Comparison of ENCODE assay signal across 2 worm cellular contexts in the genomic region with DNA sequence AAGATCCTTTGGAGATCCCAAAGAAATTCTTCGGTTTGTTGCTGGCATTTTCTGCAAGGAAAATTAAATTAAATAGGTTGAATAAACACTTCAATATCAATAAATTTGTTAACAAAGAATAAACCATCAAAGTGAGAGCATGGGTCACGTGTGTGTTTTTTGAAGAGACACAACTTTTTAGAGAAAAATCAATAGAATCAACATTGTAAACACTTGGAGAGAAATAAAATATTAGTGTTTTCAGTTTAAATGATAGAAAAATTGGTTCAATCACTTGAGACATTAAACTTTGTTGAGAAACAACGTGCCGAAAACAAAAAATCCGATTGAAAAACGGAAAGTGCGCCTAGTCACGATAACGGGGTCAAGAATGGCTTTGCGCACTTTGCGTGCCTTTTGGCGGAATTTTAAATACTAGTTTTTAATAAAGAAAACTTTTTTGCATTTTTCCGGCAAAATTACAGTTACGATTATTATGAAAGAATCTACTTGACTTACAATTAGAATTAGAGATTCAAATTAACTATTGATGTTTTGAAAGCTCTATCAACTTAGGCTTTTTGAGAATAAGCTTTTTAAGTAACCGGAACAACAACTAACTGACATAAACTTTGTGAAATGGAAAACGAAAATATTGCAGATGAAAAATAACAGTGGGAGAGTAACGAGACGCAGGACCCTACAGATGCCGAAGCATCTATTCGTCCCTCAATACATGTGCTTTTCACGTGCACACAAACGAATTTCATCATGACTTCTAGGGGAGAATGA.
TF ChIP-seq lines count a peak whose summit lies in the region.

A gene (minus strand): TSS at position 51 of the 771 bp plus-strand sequence.

TF ChIP-seq in whole organism, L1 larva, 84 proteins besides CTCF, POLR2A, EP300 and RAD21 (continued from another document):
- TF ChIP-seq fkh-8 (tag; optimal IDR thresholded peaks at IDR 0.05; lab: Kevin White, UChicago), result peak; percentile 67
- TF ChIP-seq fkh-4 (tag; optimal IDR thresholded peaks at IDR 0.05; lab: Kevin White, UChicago; ENCODE audit: borderline replicate concordance), result peak; percentile 29
- TF ChIP-seq hpl-2 (GFP tag; optimal IDR thresholded peaks at IDR 0.05; lab: Kevin White, UChicago), result no peak
- TF ChIP-seq nhr-12 (tag; optimal IDR thresholded peaks at IDR 0.05; lab: Kevin White, UChicago), result no peak
- peak; percentile 36 for TF ChIP-seq lin-15B (tag; optimal IDR thresholded peaks at IDR 0.05; lab: Kevin White, UChicago)
- TF ChIP-seq nhr-85 (tag; lab: Kevin White, UChicago), result peak; percentile 95
- no peak for TF ChIP-seq hlh-4 (tag; optimal IDR thresholded peaks at IDR 0.05; lab: Kevin White, UChicago)
- peak; percentile 80 for TF ChIP-seq snu-23 (GFP tag; optimal IDR thresholded peaks at IDR 0.05; lab: Kevin White, UChicago)
- TF ChIP-seq unc-98 (GFP tag; IDR thresholded peaks at IDR 0.05; lab: Robert Waterston, UW), result no peak
- TF ChIP-seq blmp-1 (tag; optimal IDR thresholded peaks at IDR 0.05; lab: Kevin White, UChicago), result peak; percentile 70
- TF ChIP-seq lsy-2 (tag; optimal IDR thresholded peaks at IDR 0.05; lab: Kevin White, UChicago), result peak; percentile 80
- no peak for TF ChIP-seq Y116A8C.19 (tag; optimal IDR thresholded peaks at IDR 0.05; lab: Kevin White, UChicago; ENCODE audit: borderline replicate concordance)
- TF ChIP-seq egl-27 (tag; optimal IDR thresholded peaks at IDR 0.05; lab: Kevin White, UChicago), result no peak
- peak; percentile 82 for TF ChIP-seq nhr-20 (tag; optimal IDR thresholded peaks at IDR 0.05; lab: Kevin White, UChicago)
- peak; percentile 65 to 75 (median 70) for TF ChIP-seq ceh-82 (tag; optimal IDR thresholded peaks at IDR 0.05; lab: Kevin White, UChicago)
- TF ChIP-seq irx-1 (tag; optimal IDR thresholded peaks at IDR 0.05; lab: Kevin White, UChicago), result peak; percentile 79
- no peak for TF ChIP-seq ets-5 (GFP tag; IDR thresholded peaks at IDR 0.05; lab: Robert Waterston, UW)
- TF ChIP-seq sox-4 (tag; optimal IDR thresholded peaks at IDR 0.05; lab: Kevin White, UChicago), result peak; percentile 59
- peak; percentile 59 for TF ChIP-seq ztf-4 (tag; optimal IDR thresholded peaks at IDR 0.05; lab: Kevin White, UChicago)
- TF ChIP-seq lin-14 (GFP tag; optimal IDR thresholded peaks at IDR 0.05; lab: Kevin White, UChicago), result peak; percentile 81
- peak; percentile 68 for TF ChIP-seq unc-130 (tag; optimal IDR thresholded peaks at IDR 0.05; lab: Kevin White, UChicago)
- no peak for TF ChIP-seq C34B4.2 (tag; optimal IDR thresholded peaks at IDR 0.05; lab: Kevin White, UChicago)
- TF ChIP-seq sup-37 (GFP tag; optimal IDR thresholded peaks at IDR 0.05; lab: Kevin White, UChicago), result peak; percentile 33
- TF ChIP-seq unc-30 (tag; optimal IDR thresholded peaks at IDR 0.05; lab: Kevin White, UChicago), result no peak
- TF ChIP-seq lir-3 (tag; optimal IDR thresholded peaks at IDR 0.05; lab: Kevin White, UChicago; ENCODE audit: poor library complexity), result peak; percentile 24
- no peak for TF ChIP-seq hlh-17 (GFP tag; optimal IDR thresholded peaks at IDR 0.05; lab: Kevin White, UChicago; ENCODE audit: borderline replicate concordance)
- TF ChIP-seq pqm-1 (tag; optimal IDR thresholded peaks at IDR 0.05; lab: Kevin White, UChicago), result no peak
- peak; percentile 18 for TF ChIP-seq ceh-90 (tag; optimal IDR thresholded peaks at IDR 0.05; lab: Kevin White, UChicago)
- no peak for TF ChIP-seq zag-1 (tag; optimal IDR thresholded peaks at IDR 0.05; lab: Kevin White, UChicago)
- peak; percentile 12 for TF ChIP-seq F16B12.6 (tag; optimal IDR thresholded peaks at IDR 0.05; lab: Kevin White, UChicago)
- no peak for TF ChIP-seq aly-2 (tag; optimal IDR thresholded peaks at IDR 0.05; lab: Kevin White, UChicago)
TF ChIP-seq in whole organism, L1 larva: peak in this region for 56.

TF ChIP-seq in whole organism, young adult, 124 proteins besides CTCF, POLR2A, EP300 and RAD21 (continued from another document):
- TF ChIP-seq rec-8 (tag; optimal IDR thresholded peaks at IDR 0.05; lab: Kevin White, UChicago) (no peak), F23B12.7 (tag; optimal IDR thresholded peaks at IDR 0.05; lab: Kevin White, UChicago; ENCODE audit: insufficient read depth) (peak; percentile 18), hmg-1.2 (GFP tag; IDR thresholded peaks at IDR 0.05; lab: Robert Waterston, UW) (peak; percentile 20; the same call in 1 of the 2 replicates), F55B11.4 (tag; optimal IDR thresholded peaks at IDR 0.05; lab: Kevin White, UChicago; ENCODE audit: borderline replicate concordance, insufficient read depth) (no peak), atf-7 (tag; optimal IDR thresholded peaks at IDR 0.05; lab: Kevin White, UChicago) (no peak), tbp1 (GFP tag; optimal IDR thresholded peaks at IDR 0.05; lab: Kevin White, UChicago) (peak; percentile 39), ceh-91 (GFP tag; IDR thresholded peaks at IDR 0.05; lab: Robert Waterston, UW) (no peak), hlh-12 (tag; optimal IDR thresholded peaks at IDR 0.05; lab: Kevin White, UChicago) (no peak), ceh-27 (GFP tag; optimal IDR thresholded peaks at IDR 0.05; lab: Kevin White, UChicago) (peak; percentile 55), lag-1 (GFP tag; IDR thresholded peaks at IDR 0.05; lab: Robert Waterston, UW) (no peak), ccch-3 (GFP tag; optimal IDR thresholded peaks at IDR 0.05; lab: Kevin White, UChicago) (no peak), efl-1 (GFP tag; optimal IDR thresholded peaks at IDR 0.05; lab: Kevin White, UChicago) (peak; percentile 82), snpc-4 (GFP tag; optimal IDR thresholded peaks at IDR 0.05; lab: Kevin White, UChicago) (no peak), snpc-4 (tag; optimal IDR thresholded peaks at IDR 0.05; lab: Kevin White, UChicago) (peak; percentile 24 to 58 (median 40)), B0019.2 (GFP tag; conservative IDR thresholded peaks at IDR 0.05; lab: Robert Waterston, UW) (no peak), F49E8.2 (tag; optimal IDR thresholded peaks at IDR 0.05; lab: Kevin White, UChicago; ENCODE audit: insufficient read depth) (peak; percentile 30), egl-18 (GFP tag; IDR thresholded peaks at IDR 0.05; lab: Robert Waterston, UW) (no peak), ceh-79 (tag; optimal IDR thresholded peaks at IDR 0.05; lab: Kevin White, UChicago) (no peak)
TF ChIP-seq in whole organism, young adult: peak in this region for 38.
